Worm (Caenorhabditis elegans): ENCODE measurements around the gene mbf-1.

ce11 chrIV:11480027-11480896 is at the start of gene mbf-1, which contains the start of gene nse-4:
- peak; percentile 75 for TF ChIP-seq mep-1 (tag; optimal IDR thresholded peaks at IDR 0.05)
- TF ChIP-seq ces-1 (GFP tag; optimal IDR thresholded peaks at IDR 0.05): peak; percentile 49
- peak; percentile 72 for TF ChIP-seq mab-5 (tag; optimal IDR thresholded peaks at IDR 0.05)
- TF ChIP-seq hlh-1 (tag; optimal IDR thresholded peaks at IDR 0.05): no peak
- TF ChIP-seq snpc-4 (tag; optimal IDR thresholded peaks at IDR 0.05): no peak
- TF ChIP-seq unc-62 (GFP tag; optimal IDR thresholded peaks at IDR 0.05): no peak
- TF ChIP-seq elt-3 (tag; optimal IDR thresholded peaks at IDR 0.05): no peak
- no peak for TF ChIP-seq ztf-11 (tag; optimal IDR thresholded peaks at IDR 0.05)
- peak; percentile 55 for TF ChIP-seq lsy-2 (tag; optimal IDR thresholded peaks at IDR 0.05)
- peak; percentile 45 for TF ChIP-seq lin-13 (tag; optimal IDR thresholded peaks at IDR 0.05)
- no peak for TF ChIP-seq nhr-76 (tag; optimal IDR thresholded peaks at IDR 0.05)
- no peak for TF ChIP-seq unc-39 (tag; optimal IDR thresholded peaks at IDR 0.05)
